Fruit fly (Drosophila melanogaster) whole organism, embryonic: Measurements from ENCODE around the gene CG8960.

ENCODE experiments used
- Ada2b ChIP-seq: fragments of 200-800 bp; sonication (Bioruptor generic); IDR thresholded peaks from 2 replicates; pipeline ENCODE4 v1.3.6; 2022; ENCODE audit warnings: missing biosample characterization, missing genetic modification characterization
- BEAF-32 ChIP-seq: fragments of 200-800 bp; sonication (Bioruptor generic); optimal IDR thresholded peaks from 3 replicates; lab custom pipeline; 2017; ENCODE audit warnings: missing biosample characterization, missing genetic modification characterization, mild to moderate bottlenecking, moderate library complexity, missing genetic modification reagents
- CG10267 ChIP-seq: fragments of 200-800 bp; sonication (Bioruptor generic); optimal IDR thresholded peaks from 2 replicates; lab custom pipeline; 2018; ENCODE audit warnings: missing biosample characterization, mild to moderate bottlenecking, missing genetic modification characterization, moderate library complexity
- CG11504 ChIP-seq: fragments of 200-800 bp; sonication (Bioruptor generic); optimal IDR thresholded peaks from 3 replicates; lab custom pipeline; 2019; ENCODE audit warnings: missing biosample characterization, mild to moderate bottlenecking, missing genetic modification characterization, moderate library complexity
- CG11695 ChIP-seq: fragments of 200-800 bp; sonication (Bioruptor generic); IDR thresholded peaks from 3 replicates; pipeline ENCODE4 v1.3.6; 2022; ENCODE audit warnings: missing biosample characterization, missing genetic modification characterization
- CG12769 ChIP-seq: fragments of 200-800 bp; sonication (Bioruptor generic); optimal IDR thresholded peaks from 2 replicates; lab custom pipeline; 2019; ENCODE audit warnings: missing biosample characterization, mild to moderate bottlenecking, missing genetic modification characterization, moderate library complexity
- CG14050 ChIP-seq: fragments of 200-800 bp; sonication (Bioruptor generic); IDR thresholded peaks from 3 replicates; pipeline ENCODE4 v1.3.6; 2022; ENCODE audit warnings: missing biosample characterization, missing genetic modification characterization
- CG15269 ChIP-seq: fragments of 200-800 bp; sonication (Bioruptor generic); optimal IDR thresholded peaks from 2 replicates; lab custom pipeline; 2018; ENCODE audit warnings: missing biosample characterization, mild to moderate bottlenecking, missing genetic modification characterization, moderate library complexity
- CG2889 ChIP-seq: fragments of 200-800 bp; sonication (Bioruptor generic); IDR thresholded peaks from 3 replicates; pipeline ENCODE4 v1.3.6; 2022; ENCODE audit warnings: missing biosample characterization, missing genetic modification characterization
- CG31441 ChIP-seq: fragments of 200-800 bp; sonication (Bioruptor generic); IDR thresholded peaks from 2 replicates; pipeline ENCODE4 v1.3.6; 2022; ENCODE audit warnings: missing biosample characterization, missing genetic modification characterization
- CG6254 ChIP-seq: fragments of 200-800 bp; sonication (Bioruptor generic); optimal IDR thresholded peaks from 3 replicates; lab custom pipeline; 2017; ENCODE audit warnings: mild to moderate bottlenecking, missing biosample characterization, missing genetic modification reagents, missing genetic modification characterization
- CG7357 ChIP-seq: fragments of 200-800 bp; sonication (Bioruptor generic); IDR thresholded peaks from 3 replicates; pipeline ENCODE4 v1.3.6; 2022; ENCODE audit warnings: missing biosample characterization, missing genetic modification characterization
- CG7745 ChIP-seq: fragments of 200-800 bp; sonication (Bioruptor generic); optimal IDR thresholded peaks from 2 replicates; lab custom pipeline; 2018; ENCODE audit warnings: missing biosample characterization, mild to moderate bottlenecking, missing genetic modification characterization, moderate library complexity
- CG7839 ChIP-seq: fragments of 200-800 bp; sonication (Bioruptor generic); optimal IDR thresholded peaks from 3 replicates; lab custom pipeline; 2018; ENCODE audit warnings: missing biosample characterization, mild to moderate bottlenecking, missing genetic modification characterization, moderate library complexity
- CG8944 ChIP-seq: fragments of 200-800 bp; sonication (Bioruptor generic); optimal IDR thresholded peaks from 3 replicates; lab custom pipeline; 2016; ENCODE audit warnings: missing biosample characterization, missing genetic modification characterization
- CG9215 ChIP-seq: fragments of 200-800 bp; sonication (Bioruptor generic); IDR thresholded peaks from 2 replicates; pipeline ENCODE4 v1.3.6; 2022; ENCODE audit warnings: missing biosample characterization, missing genetic modification characterization
- D19B ChIP-seq: fragments of 200-800 bp; sonication (Bioruptor generic); optimal IDR thresholded peaks from 2 replicates; lab custom pipeline; 2017; ENCODE audit warnings: missing biosample characterization, mild to moderate bottlenecking, missing genetic modification characterization
- Dbx ChIP-seq: fragments of 200-800 bp; sonication (Bioruptor generic); IDR thresholded peaks from 3 replicates; pipeline ENCODE4 v1.3.6; 2022; ENCODE audit warnings: missing biosample characterization, missing genetic modification characterization
- Drgx ChIP-seq: fragments of 200-800 bp; sonication (Bioruptor generic); IDR thresholded peaks from 2 replicates; pipeline ENCODE4 v1.3.6; 2022; ENCODE audit warnings: missing biosample characterization, missing genetic modification characterization
- HLH54F ChIP-seq: fragments of 200-800 bp; sonication (Bioruptor generic); optimal IDR thresholded peaks from 3 replicates; lab custom pipeline; 2016; ENCODE audit warnings: missing biosample characterization, missing genetic modification characterization
- Hr3 ChIP-seq: fragments of 200-800 bp; sonication (Bioruptor generic); optimal IDR thresholded peaks from 3 replicates; lab custom pipeline; 2016; ENCODE audit warnings: missing biosample characterization, missing genetic modification characterization
- Hsf ChIP-seq: fragments of 200-800 bp; sonication (Bioruptor generic); optimal IDR thresholded peaks from 3 replicates; lab custom pipeline; 2016; ENCODE audit warnings: missing biosample characterization, missing genetic modification characterization
- Mrtf ChIP-seq: fragments of 200-800 bp; sonication (Bioruptor generic); IDR thresholded peaks from 3 replicates; pipeline ENCODE4 v1.3.6; 2022; ENCODE audit warnings: missing biosample characterization, missing genetic modification characterization
- NFAT ChIP-seq: fragments of 200-800 bp; sonication (Bioruptor generic); IDR thresholded peaks from 2 replicates; pipeline ENCODE4 v1.3.6; 2022; ENCODE audit warnings: missing biosample characterization, missing genetic modification characterization
- Oaz ChIP-seq: fragments of 200-800 bp; sonication (Bioruptor generic); IDR thresholded peaks from 2 replicates; pipeline ENCODE4 v1.3.6; 2022; ENCODE audit warnings: missing biosample characterization, missing genetic modification characterization
- Ravus ChIP-seq: fragments of 200-800 bp; sonication (Bioruptor generic); IDR thresholded peaks from 2 replicates; pipeline ENCODE4 v1.3.6; 2022; ENCODE audit warnings: missing biosample characterization, missing genetic modification characterization
- Sin3A ChIP-seq: fragments of >200 bp; optimal IDR thresholded peaks from 2 replicates; lab custom pipeline; 2018
- TFAM ChIP-seq: fragments of 200-800 bp; sonication (Bioruptor generic); optimal IDR thresholded peaks from 2 replicates; lab custom pipeline; 2017; ENCODE audit warnings: missing biosample characterization, missing genetic modification characterization, inconsistent platforms
- crol ChIP-seq: fragments of 200-800 bp; sonication (Bioruptor generic); IDR thresholded peaks from 2 replicates; pipeline ENCODE4 v1.3.6; 2022; ENCODE audit warnings: missing biosample characterization, missing genetic modification characterization
- crp ChIP-seq, 2 experiments: fragments of 200-800 bp; sonication (Bioruptor generic); optimal IDR thresholded peaks; 2 replicates in 1 of 2; 3 replicates in 1 of 2; lab custom pipeline; 2017; ENCODE audit warnings: missing biosample characterization in 2 of 2, missing genetic modification characterization in 2 of 2, mild to moderate bottlenecking in 1 of 2, moderate library complexity in 1 of 2
- dysf ChIP-seq: fragments of 200-800 bp; sonication (Bioruptor generic); IDR thresholded peaks from 3 replicates; pipeline ENCODE4 v1.3.6; 2022; ENCODE audit warnings: missing biosample characterization, missing genetic modification characterization
- emc ChIP-seq: fragments of 200-800 bp; sonication (Bioruptor generic); optimal IDR thresholded peaks from 2 replicates; lab custom pipeline; 2016; ENCODE audit warnings: missing biosample characterization, missing genetic modification characterization
- gsb-n ChIP-seq: fragments of 200-800 bp; sonication (Bioruptor generic); optimal IDR thresholded peaks from 3 replicates; lab custom pipeline; 2018; ENCODE audit warnings: missing biosample characterization, mild to moderate bottlenecking, missing genetic modification characterization
- hbn ChIP-seq: fragments of 200-800 bp; sonication (Bioruptor generic); IDR thresholded peaks from 2 replicates; pipeline ENCODE4 v1.3.6; 2022; ENCODE audit warnings: missing biosample characterization, missing genetic modification characterization; ENCODE audit not compliant: partially characterized antibody
- hkb ChIP-seq, 2 experiments: fragments of 200-800 bp in 1 of 2; fragments of >200 bp in 1 of 2; sonication (Bioruptor generic) in 1 of 2; IDR thresholded peaks in 1 of 2; optimal IDR thresholded peaks in 1 of 2; 2 replicates each; pipeline versions ENCODE4 v1.3.6 to Lab custom; 2017 to 2022; ENCODE audit warnings: missing biosample characterization in 1 of 2, missing genetic modification characterization in 1 of 2
- jumu ChIP-seq: fragments of 200-800 bp; sonication (Bioruptor generic); optimal IDR thresholded peaks from 3 replicates; lab custom pipeline; 2016; ENCODE audit warnings: missing biosample characterization, missing genetic modification characterization
- lilli ChIP-seq: fragments of 200-800 bp; sonication (Bioruptor generic); optimal IDR thresholded peaks from 3 replicates; lab custom pipeline; 2016; ENCODE audit warnings: missing biosample characterization, missing genetic modification characterization
- lov ChIP-seq, 2 experiments: fragments of 200-800 bp in 1 of 2; fragments of >200 bp in 1 of 2; sonication (Bioruptor generic) in 1 of 2; IDR thresholded peaks in 1 of 2; optimal IDR thresholded peaks in 1 of 2; 2 replicates in 1 of 2; 3 replicates in 1 of 2; pipeline versions ENCODE4 v1.3.6 to Lab custom; 2017 to 2022; ENCODE audit warnings: missing biosample characterization in 1 of 2, missing genetic modification characterization in 1 of 2
- mirr ChIP-seq: fragments of 200-800 bp; sonication (Bioruptor generic); optimal IDR thresholded peaks from 3 replicates; lab custom pipeline; 2018; ENCODE audit warnings: missing biosample characterization, mild to moderate bottlenecking, missing genetic modification characterization
- nerfin-1 ChIP-seq: fragments of 200-800 bp; sonication (Bioruptor generic); optimal IDR thresholded peaks from 3 replicates; lab custom pipeline; 2019; ENCODE audit warnings: missing biosample characterization, mild to moderate bottlenecking, missing genetic modification characterization, moderate library complexity
- phol ChIP-seq: fragments of 200-800 bp; sonication (Bioruptor generic); optimal IDR thresholded peaks from 3 replicates; lab custom pipeline; 2018; ENCODE audit warnings: missing biosample characterization, mild to moderate bottlenecking, missing genetic modification characterization, moderate library complexity
- pita ChIP-seq: fragments of 200-800 bp; sonication (Bioruptor generic); optimal IDR thresholded peaks from 2 replicates; lab custom pipeline; 2017; ENCODE audit warnings: missing biosample characterization, mild to moderate bottlenecking, missing genetic modification characterization
- row ChIP-seq: fragments of 200-800 bp; sonication (Bioruptor generic); IDR thresholded peaks from 3 replicates; pipeline ENCODE4 v1.3.6; 2022; ENCODE audit warnings: missing biosample characterization, missing genetic modification characterization
- sc ChIP-seq, 3 experiments: fragments of >200 bp in 2 of 3; fragments of 200-800 bp in 1 of 3; sonication (Bioruptor generic) in 1 of 3; optimal IDR thresholded peaks; 2 replicates in 2 of 3; 3 replicates in 1 of 3; lab custom pipeline; 2017; ENCODE audit warnings: mild to moderate bottlenecking in 1 of 3, missing biosample characterization in 1 of 3, missing genetic modification characterization in 1 of 3, missing genetic modification reagents in 1 of 3
- so ChIP-seq: fragments of 200-800 bp; sonication (Bioruptor generic); IDR thresholded peaks from 3 replicates; pipeline ENCODE4 v1.3.6; 2022; ENCODE audit warnings: missing biosample characterization, missing genetic modification characterization
- sqz ChIP-seq: fragments of 200-800 bp; sonication (Bioruptor generic); optimal IDR thresholded peaks from 3 replicates; lab custom pipeline; 2018; ENCODE audit warnings: missing biosample characterization, mild to moderate bottlenecking, missing genetic modification characterization
- ttk ChIP-seq: fragments of 200-800 bp; sonication (Bioruptor generic); IDR thresholded peaks from 2 replicates; pipeline ENCODE4 v2.1.2; 2022; ENCODE audit warnings: missing biosample characterization, missing genetic modification characterization
- zen2 ChIP-seq: fragments of 200-800 bp; sonication (Bioruptor generic); IDR thresholded peaks from 3 replicates; pipeline ENCODE4 v1.3.6; 2022; ENCODE audit warnings: missing biosample characterization, missing genetic modification characterization; ENCODE audit not compliant: partially characterized antibody

CG8960 gene

DNA sequence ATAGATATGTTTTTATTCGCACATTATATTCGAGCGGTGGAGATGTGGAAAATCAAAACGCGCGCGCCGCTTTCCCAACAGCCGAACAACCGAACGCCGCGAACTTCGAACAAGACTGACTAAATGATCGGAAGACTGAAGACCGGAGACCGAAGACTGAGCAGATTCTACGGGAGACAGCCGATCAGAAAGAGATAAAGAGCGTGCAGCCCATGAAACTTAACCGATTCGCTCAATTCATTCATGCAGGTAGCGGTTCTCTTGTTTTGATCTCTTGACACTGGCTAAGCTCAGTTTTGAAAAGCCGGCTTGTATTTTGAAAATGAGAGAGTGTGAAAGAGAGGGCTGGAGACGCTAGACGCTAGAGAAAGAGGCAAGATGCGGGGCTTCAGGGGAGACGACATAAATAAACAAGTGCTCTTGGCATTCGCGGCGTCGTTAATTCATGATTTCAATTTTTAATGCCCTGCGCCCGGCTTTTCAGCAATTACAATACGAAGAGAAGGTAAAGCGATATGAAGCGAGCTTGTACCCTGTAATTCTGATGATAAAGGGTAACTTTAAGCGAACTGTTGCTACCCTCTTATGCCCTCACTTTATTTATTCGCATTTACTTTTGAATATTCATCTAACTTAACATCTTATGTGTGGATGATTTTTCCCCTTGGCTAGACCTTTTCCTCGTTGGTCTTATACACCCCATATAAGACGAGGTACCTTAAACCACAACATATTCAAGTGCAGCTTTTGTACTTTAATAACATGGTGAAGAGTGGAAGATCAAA, 45.0 kb upstream of the CG8960 start, which contains the start of gene zormin (continued):
- TF ChIP-seq HLH54F (GFP tag; lab: Kevin White, UChicago), result no peak
- no peak for TF ChIP-seq mirr (GFP tag; lab: Kevin White, UChicago)
- TF ChIP-seq CG7357 (GFP tag; lab: Robert Waterston, UW), result 0 out of 3 replicates have a peak, but pooled peaks have one; percentile 37
- no peak for TF ChIP-seq pita (GFP tag; lab: Kevin White, UChicago)
- TF ChIP-seq Mrtf (GFP tag; lab: Robert Waterston, UW), result no peak
- no peak for TF ChIP-seq sqz (GFP tag; lab: Kevin White, UChicago)
- TF ChIP-seq CG10267 (tag; lab: Kevin White, UChicago), result no peak
- no peak for TF ChIP-seq Ravus (GFP tag; lab: Robert Waterston, UW)
- TF ChIP-seq lov (optimal IDR thresholded peaks at IDR 0.05; lab: Kevin White, UChicago), result no peak
- no peak for TF ChIP-seq lov (GFP tag; IDR thresholded peaks at IDR 0.05; lab: Robert Waterston, UW)
- 0 out of 3 replicates have a peak, but pooled peaks have one; percentile 10 for TF ChIP-seq so (GFP tag; lab: Robert Waterston, UW)
- no peak for TF ChIP-seq gsb-n
- no peak for TF ChIP-seq Hr3 (GFP tag; lab: Kevin White, UChicago)
- no peak for TF ChIP-seq Sin3A
- TF ChIP-seq Hsf (GFP tag; lab: Kevin White, UChicago), result peak; percentile 15
- TF ChIP-seq BEAF-32, result no peak
- no peak for TF ChIP-seq CG2889
- TF ChIP-seq CG8944 (GFP tag; lab: Kevin White, UChicago), result no peak
- peak; percentile 55 for TF ChIP-seq phol (tag; lab: Kevin White, UChicago)
- TF ChIP-seq CG31441 (GFP tag; lab: Robert Waterston, UW), result 0 out of 2 replicates have a peak, but pooled peaks have one; percentile 19
- no peak for TF ChIP-seq crp (GFP tag; optimal IDR thresholded peaks at IDR 0.05; lab: Kevin White, UChicago)
- TF ChIP-seq CG11504, result peak; percentile 66
- no peak for TF ChIP-seq CG15269
- no peak for TF ChIP-seq CG14050 (GFP tag; lab: Robert Waterston, UW)
- peak; percentile 5; the same call in 1 of the 3 replicates for TF ChIP-seq Dbx
- TF ChIP-seq D19B, result peak; percentile 93
- no peak for TF ChIP-seq emc (GFP tag; lab: Kevin White, UChicago)

DNA sequence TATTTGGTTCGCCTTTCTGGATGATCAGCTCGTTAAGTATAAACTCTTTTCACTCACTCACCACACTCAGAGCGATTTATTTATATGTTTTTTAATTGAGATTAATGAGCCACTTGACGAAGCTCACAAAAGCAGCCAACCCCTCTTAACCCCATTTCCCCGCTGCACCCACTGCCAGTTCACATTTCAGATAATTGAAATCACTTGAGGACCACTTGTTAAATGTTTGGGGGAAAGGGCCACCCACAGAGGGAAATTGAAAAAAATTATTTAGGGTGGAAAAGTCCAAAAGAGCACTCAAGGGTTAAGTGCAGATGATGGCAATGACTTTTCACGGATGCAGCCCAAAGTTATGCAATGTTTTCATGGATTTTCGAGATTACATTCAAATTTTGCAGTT, 44.1 kb upstream of the CG8960 start:
- TF ChIP-seq hkb (optimal IDR thresholded peaks at IDR 0.05; lab: Kevin White, UChicago) (no peak), hkb (GFP tag; IDR thresholded peaks at IDR 0.05; lab: Robert Waterston, UW) (peak; percentile 39; the same call in 1 of the 2 replicates), crp (GFP tag; optimal IDR thresholded peaks at IDR 0.05; lab: Kevin White, UChicago) (no peak), NFAT (GFP tag; lab: Robert Waterston, UW) (peak; percentile 17; the same call in 1 of the 2 replicates), dysf (GFP tag; lab: Robert Waterston, UW) (peak; percentile 5; the same call in 1 of the 3 replicates), crol (GFP tag; lab: Robert Waterston, UW) (peak; percentile 37; the same call in 1 of the 2 replicates), Drgx (GFP tag; lab: Robert Waterston, UW) (peak; percentile 42), hbn (GFP tag; lab: Robert Waterston, UW) (no peak), lilli (GFP tag; lab: Kevin White, UChicago) (peak; percentile 22), D19B (no peak), jumu (GFP tag; lab: Kevin White, UChicago) (no peak), sc (optimal IDR thresholded peaks at IDR 0.05; lab: Kevin White, UChicago) (no peak), sc (GFP tag; optimal IDR thresholded peaks at IDR 0.05; lab: Kevin White, UChicago) (no peak), row (GFP tag; lab: Robert Waterston, UW) (peak; percentile 28; the same call in 2 of the 3 replicates), CG11695 (GFP tag; lab: Robert Waterston, UW) (no peak), CG6254 (no peak), CG12769 (tag; lab: Kevin White, UChicago) (peak; percentile 34), CG7839 (peak; percentile 21), Ada2b (peak; percentile 19; the same call in 1 of the 2 replicates), Oaz (GFP tag; lab: Robert Waterston, UW) (no peak), ttk (GFP tag; lab: Robert Waterston, UW) (peak; percentile 39; the same call in 1 of the 2 replicates), nerfin-1 (no peak), TFAM (GFP tag; lab: Kevin White, UChicago) (no peak), CG7745 (tag; lab: Kevin White, UChicago) (no peak), CG9215 (GFP tag; lab: Robert Waterston, UW) (peak; percentile 71), zen2 (GFP tag; lab: Robert Waterston, UW) (no peak)
